Fruit fly (Drosophila melanogaster): ENCODE data around the gene bou.

bou gene

DNA sequence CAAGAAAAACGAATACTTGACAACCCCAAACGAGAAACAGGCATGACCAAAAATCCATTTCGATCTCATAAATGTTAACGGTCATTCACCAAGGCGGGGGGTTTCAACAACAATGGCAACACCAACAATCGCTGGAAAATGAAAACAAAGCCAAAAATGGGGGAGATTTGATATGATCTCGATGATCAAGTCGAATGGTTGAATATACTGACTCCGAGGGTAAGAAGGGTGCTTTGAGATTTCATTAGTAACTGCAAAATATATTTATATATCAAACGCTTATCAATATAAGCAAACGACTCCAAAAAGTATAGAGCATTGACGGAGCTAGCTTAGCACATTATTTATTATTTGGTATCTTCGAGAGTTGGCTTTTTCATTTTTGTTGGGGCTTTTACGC, 3.8 kb downstream of the bou start:
- peak; percentile 22 for TF ChIP-seq CG8301 (tag; optimal IDR thresholded peaks at IDR 0.05)
- no peak for TF ChIP-seq rn (GFP tag; IDR thresholded peaks at IDR 0.05)
- no peak for TF ChIP-seq Pif1B (GFP tag; optimal IDR thresholded peaks at IDR 0.05)
- TF ChIP-seq CG9948 (tag; optimal IDR thresholded peaks at IDR 0.05): no peak
- TF ChIP-seq fd96Ca (GFP tag; IDR thresholded peaks at IDR 0.05): no peak
- peak; percentile 20 for TF ChIP-seq Snoo (tag; optimal IDR thresholded peaks at IDR 0.05)
- no peak for TF ChIP-seq Pif1A (GFP tag; optimal IDR thresholded peaks at IDR 0.05)
- no peak for TF ChIP-seq CG34367 (tag; optimal IDR thresholded peaks at IDR 0.05)
- no peak for TF ChIP-seq CG13204 (GFP tag; optimal IDR thresholded peaks at IDR 0.05)
- no peak for TF ChIP-seq CG32121 (GFP tag; IDR thresholded peaks at IDR 0.05)
- TF ChIP-seq CG12605 (GFP tag; IDR thresholded peaks at IDR 0.05): no peak
- TF ChIP-seq CG8159 (tag; optimal IDR thresholded peaks at IDR 0.05): no peak
- TF ChIP-seq EcR (GFP tag; optimal IDR thresholded peaks at IDR 0.05): no peak
- no peak for TF ChIP-seq gl (tag; optimal IDR thresholded peaks at IDR 0.05)
- TF ChIP-seq D1 (tag; optimal IDR thresholded peaks at IDR 0.05): no peak
- no peak for TF ChIP-seq CG17806 (tag; optimal IDR thresholded peaks at IDR 0.05)
- TF ChIP-seq CG10348 (GFP tag; IDR thresholded peaks at IDR 0.05): no peak
- TF ChIP-seq Ets98B (GFP tag; IDR thresholded peaks at IDR 0.05): no peak
- TF ChIP-seq CG14655 (GFP tag; optimal IDR thresholded peaks at IDR 0.05): peak; percentile 38
- no peak for TF ChIP-seq CG15710 (tag; optimal IDR thresholded peaks at IDR 0.05)
- no peak for TF ChIP-seq CG4496 (GFP tag; IDR thresholded peaks at IDR 0.05)

DNA sequence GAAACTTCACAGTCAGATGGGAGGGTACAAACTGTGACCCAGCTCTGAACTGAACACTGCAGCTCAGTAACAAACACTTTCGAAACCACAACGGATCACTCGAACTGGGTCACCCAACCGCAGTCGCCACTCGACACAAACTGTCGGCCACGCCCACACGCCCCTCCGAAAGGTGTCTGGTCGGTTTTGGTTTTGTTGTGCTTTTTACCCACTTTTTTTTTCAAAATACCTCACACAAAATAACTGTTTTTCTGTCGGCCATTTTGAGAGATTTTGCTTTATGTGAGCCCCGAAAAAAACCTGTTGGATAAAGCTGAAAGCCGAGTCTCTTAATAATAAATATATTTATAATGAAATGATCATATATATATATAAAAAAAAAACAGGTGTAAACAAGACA, 5.0 kb downstream of the bou start, which contains the start of gene ogre:
Gene ogre (minus strand): TSS at position 33 of the 400 bp plus-strand sequence.
- TF ChIP-seq D1 (tag; optimal IDR thresholded peaks at IDR 0.05) (no peak), Snoo (tag; optimal IDR thresholded peaks at IDR 0.05) (peak; percentile 29), CG10348 (GFP tag; IDR thresholded peaks at IDR 0.05) (no peak), CG4496 (GFP tag; IDR thresholded peaks at IDR 0.05) (peak; percentile 39; the same call in 1 of the 3 replicates), gl (tag; optimal IDR thresholded peaks at IDR 0.05) (no peak), rn (GFP tag; IDR thresholded peaks at IDR 0.05) (no peak), EcR (GFP tag; optimal IDR thresholded peaks at IDR 0.05) (peak; percentile 46), CG8159 (tag; optimal IDR thresholded peaks at IDR 0.05) (no peak), Ets98B (GFP tag; IDR thresholded peaks at IDR 0.05) (no peak)

DNA sequence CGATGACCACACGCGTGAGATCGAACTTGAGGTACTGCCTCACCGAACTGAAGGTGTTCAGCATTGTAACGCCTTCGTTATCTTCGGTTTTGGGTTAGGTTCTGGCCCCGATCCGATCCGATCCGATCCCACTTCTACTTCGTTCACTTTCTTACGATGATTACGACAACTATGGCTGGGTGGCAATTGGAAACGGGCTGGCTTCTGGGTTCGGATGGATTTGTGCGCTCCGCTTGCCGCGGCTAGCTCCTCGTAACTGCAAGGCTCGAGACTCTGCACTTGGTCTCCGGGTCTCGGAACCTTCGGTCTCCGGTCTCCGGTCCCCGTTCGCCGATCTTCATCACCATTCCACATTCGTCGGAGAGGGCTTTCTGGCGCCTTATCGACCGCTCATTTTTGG, 7.1 kb downstream of the bou start, which contains the start of gene Inx7:
Gene Inx7 (minus strand): TSS at position 263 of the 400 bp plus-strand sequence.
- no peak for TF ChIP-seq CG9948 (tag; optimal IDR thresholded peaks at IDR 0.05)
- no peak for TF ChIP-seq CG17806 (tag; optimal IDR thresholded peaks at IDR 0.05)
- TF ChIP-seq CG4496 (GFP tag; IDR thresholded peaks at IDR 0.05): no peak
- no peak for TF ChIP-seq CG13204 (GFP tag; optimal IDR thresholded peaks at IDR 0.05)
- TF ChIP-seq gl (tag; optimal IDR thresholded peaks at IDR 0.05): no peak
- no peak for TF ChIP-seq Snoo (tag; optimal IDR thresholded peaks at IDR 0.05)
- no peak for TF ChIP-seq Ets98B (GFP tag; IDR thresholded peaks at IDR 0.05)
- no peak for TF ChIP-seq CG8159 (tag; optimal IDR thresholded peaks at IDR 0.05)
- no peak for TF ChIP-seq CG12605 (GFP tag; IDR thresholded peaks at IDR 0.05)
- no peak for TF ChIP-seq CG10348 (GFP tag; IDR thresholded peaks at IDR 0.05)
- no peak for TF ChIP-seq CG32121 (GFP tag; IDR thresholded peaks at IDR 0.05)
- TF ChIP-seq rn (GFP tag; IDR thresholded peaks at IDR 0.05): no peak
- no peak for TF ChIP-seq EcR (GFP tag; optimal IDR thresholded peaks at IDR 0.05)
- TF ChIP-seq D1 (tag; optimal IDR thresholded peaks at IDR 0.05): no peak
- no peak for TF ChIP-seq CG14655 (GFP tag; optimal IDR thresholded peaks at IDR 0.05)
- TF ChIP-seq Pif1A (GFP tag; optimal IDR thresholded peaks at IDR 0.05): no peak
- no peak for TF ChIP-seq fd96Ca (GFP tag; IDR thresholded peaks at IDR 0.05)
- TF ChIP-seq CG15710 (tag; optimal IDR thresholded peaks at IDR 0.05): no peak

- TF ChIP-seq CG4496 (GFP tag; IDR thresholded peaks at IDR 0.05): peak; percentile 59; the same call in 2 of the 3 replicates
- peak; percentile 21 for TF ChIP-seq CG14655 (GFP tag; optimal IDR thresholded peaks at IDR 0.05)
- TF ChIP-seq D1 (tag; optimal IDR thresholded peaks at IDR 0.05): no peak
- no peak for TF ChIP-seq rn (GFP tag; IDR thresholded peaks at IDR 0.05)
- peak; percentile 36; the same call in 1 of the 3 replicates for TF ChIP-seq fd96Ca (GFP tag; IDR thresholded peaks at IDR 0.05)
- 0 out of 2 replicates have a peak, but pooled peaks have one; percentile 8 for TF ChIP-seq Ets98B (GFP tag; IDR thresholded peaks at IDR 0.05)
- TF ChIP-seq CG17806 (tag; optimal IDR thresholded peaks at IDR 0.05): no peak
- no peak for TF ChIP-seq CG32121 (GFP tag; IDR thresholded peaks at IDR 0.05)
- peak; percentile 30 for TF ChIP-seq Pif1A (GFP tag; optimal IDR thresholded peaks at IDR 0.05)
- peak; percentile 34 for TF ChIP-seq CG8159 (tag; optimal IDR thresholded peaks at IDR 0.05)
- no peak for TF ChIP-seq CG15710 (tag; optimal IDR thresholded peaks at IDR 0.05)
- peak; percentile 55 for TF ChIP-seq Snoo (tag; optimal IDR thresholded peaks at IDR 0.05)
- no peak for TF ChIP-seq CG12605 (GFP tag; IDR thresholded peaks at IDR 0.05)
- TF ChIP-seq EcR (GFP tag; optimal IDR thresholded peaks at IDR 0.05): no peak
- TF ChIP-seq CG9948 (tag; optimal IDR thresholded peaks at IDR 0.05): peak; percentile 1
Observed at dm6 chrX:6993753-6994152, 7.5 kb downstream of the bou start.

DNA sequence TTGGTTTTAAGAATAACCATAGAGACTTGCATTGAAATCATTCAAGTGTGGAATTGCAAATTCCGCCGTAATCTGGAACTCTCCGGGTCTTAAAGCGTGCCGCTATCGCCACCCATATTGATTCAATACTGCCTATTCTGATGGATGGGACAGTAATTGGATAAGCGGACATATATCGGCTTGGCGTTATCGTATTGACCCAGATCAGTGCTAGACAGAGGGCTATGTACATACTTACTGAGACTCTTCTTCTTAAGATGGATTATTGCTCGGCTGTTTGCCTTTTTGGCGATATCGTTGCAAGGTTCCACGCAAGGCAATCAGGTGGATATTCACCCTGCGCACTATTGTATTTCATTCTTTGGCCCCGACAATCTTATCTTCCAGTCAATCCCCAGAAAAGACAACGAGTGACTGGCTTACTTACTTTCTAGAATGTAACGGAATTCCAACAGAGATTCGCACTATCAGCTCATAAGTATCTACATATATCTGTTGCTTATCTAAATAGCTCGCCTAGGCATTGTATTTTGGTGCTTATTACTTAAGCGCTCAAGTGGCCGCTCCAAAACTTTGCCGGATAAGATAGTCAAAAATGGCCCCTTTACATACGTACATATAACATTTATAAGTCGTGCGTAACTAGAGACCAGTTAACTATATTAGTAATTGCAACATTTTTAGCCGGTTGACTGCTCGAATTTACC, 8.3 kb downstream of the bou start:
- TF ChIP-seq CG13204 (GFP tag; optimal IDR thresholded peaks at IDR 0.05) (peak; percentile 53), Pif1A (GFP tag; optimal IDR thresholded peaks at IDR 0.05) (peak; percentile 2), Ets98B (GFP tag; IDR thresholded peaks at IDR 0.05) (0 out of 2 replicates have a peak, but pooled peaks have one; percentile 13), EcR (GFP tag; optimal IDR thresholded peaks at IDR 0.05) (peak; percentile 14), CG34367 (tag; optimal IDR thresholded peaks at IDR 0.05) (peak; percentile 30), CG17806 (tag; optimal IDR thresholded peaks at IDR 0.05) (no peak), CG14655 (GFP tag; optimal IDR thresholded peaks at IDR 0.05) (peak; percentile 6), fd96Ca (GFP tag; IDR thresholded peaks at IDR 0.05) (no peak), gl (tag; optimal IDR thresholded peaks at IDR 0.05) (peak; percentile 33), Snoo (tag; optimal IDR thresholded peaks at IDR 0.05) (no peak), CG4496 (GFP tag; IDR thresholded peaks at IDR 0.05) (peak; percentile 40; the same call in 1 of the 3 replicates), Pif1B (GFP tag; optimal IDR thresholded peaks at IDR 0.05) (no peak)

Measured in whole organism, pupa.